Fruit fly (Drosophila melanogaster) whole organism, embryonic: Measurements from ENCODE around the gene CG10738.
A peak's percentile ranks its signal among the peaks of the same experiment; 100 is the strongest.

Experiments used
- CG10147 ChIP-seq: fragments of 200-800 bp; sonication (Bioruptor generic); optimal IDR thresholded peaks from 2 replicates; lab custom pipeline; 2019; ENCODE audit warnings: missing biosample characterization, mild to moderate bottlenecking, missing genetic modification characterization, moderate library complexity
- CG10267 ChIP-seq: fragments of 200-800 bp; sonication (Bioruptor generic); optimal IDR thresholded peaks from 2 replicates; lab custom pipeline; 2018; ENCODE audit warnings: missing biosample characterization, mild to moderate bottlenecking, missing genetic modification characterization, moderate library complexity
- CG10431 ChIP-seq: fragments of 200-800 bp; sonication (Bioruptor generic); optimal IDR thresholded peaks from 3 replicates; lab custom pipeline; 2018; ENCODE audit warnings: missing biosample characterization, mild to moderate bottlenecking, missing genetic modification characterization
- CG10543 ChIP-seq: fragments of 200-800 bp; sonication (Bioruptor generic); optimal IDR thresholded peaks from 3 replicates; lab custom pipeline; 2017; ENCODE audit warnings: missing biosample characterization, mild to moderate bottlenecking, missing genetic modification characterization, moderate library complexity
- CG10979 ChIP-seq: fragments of 200-800 bp; sonication (Bioruptor generic); optimal IDR thresholded peaks from 2 replicates; lab custom pipeline; 2018; ENCODE audit warnings: missing biosample characterization, mild to moderate bottlenecking, missing genetic modification characterization, moderate library complexity
- CG13424 ChIP-seq: fragments of 200-800 bp; sonication (Bioruptor generic); optimal IDR thresholded peaks from 2 replicates; lab custom pipeline; 2019; ENCODE audit warnings: missing biosample characterization, mild to moderate bottlenecking, missing genetic modification characterization, moderate library complexity
- CG15479 ChIP-seq: fragments of 200-800 bp; sonication (Bioruptor generic); optimal IDR thresholded peaks from 3 replicates; lab custom pipeline; 2019; ENCODE audit warnings: missing biosample characterization, mild to moderate bottlenecking, missing genetic modification characterization, moderate library complexity
- CG1603 ChIP-seq: fragments of 200-800 bp; sonication (Bioruptor generic); optimal IDR thresholded peaks from 2 replicates; lab custom pipeline; 2019; ENCODE audit warnings: missing biosample characterization, mild to moderate bottlenecking, missing genetic modification characterization, moderate library complexity
- CG18476 ChIP-seq: fragments of 200-800 bp; sonication (Bioruptor generic); optimal IDR thresholded peaks from 2 replicates; lab custom pipeline; 2016; ENCODE audit warnings: missing biosample characterization, mild to moderate bottlenecking, missing genetic modification characterization
- CG2116 ChIP-seq: fragments of 200-800 bp; sonication (Bioruptor generic); optimal IDR thresholded peaks from 3 replicates; lab custom pipeline; 2018; ENCODE audit warnings: missing biosample characterization, mild to moderate bottlenecking, missing genetic modification characterization
- CG2120 ChIP-seq: fragments of 200-800 bp; sonication (Bioruptor generic); optimal IDR thresholded peaks from 3 replicates; lab custom pipeline; 2016; ENCODE audit warnings: missing biosample characterization, missing genetic modification characterization
- CG2199 ChIP-seq: fragments of 200-800 bp; sonication (Bioruptor generic); IDR thresholded peaks from 3 replicates; pipeline ENCODE4 v1.3.6; 2022; ENCODE audit warnings: missing biosample characterization, missing genetic modification characterization
- CG32772 ChIP-seq: fragments of 200-800 bp; sonication (Bioruptor generic); IDR thresholded peaks from 2 replicates; pipeline ENCODE4 v1.3.6; 2022; ENCODE audit warnings: missing biosample characterization, missing genetic modification characterization
- CG4424 ChIP-seq: fragments of 200-800 bp; sonication (Bioruptor generic); optimal IDR thresholded peaks from 3 replicates; lab custom pipeline; 2016; ENCODE audit warnings: missing biosample characterization, missing genetic modification characterization
- CG4617 ChIP-seq: fragments of 200-800 bp; sonication (Bioruptor generic); optimal IDR thresholded peaks from 3 replicates; lab custom pipeline; 2016; ENCODE audit warnings: missing biosample characterization, missing genetic modification characterization, borderline replicate concordance
- CG8944 ChIP-seq: fragments of 200-800 bp; sonication (Bioruptor generic); optimal IDR thresholded peaks from 3 replicates; lab custom pipeline; 2016; ENCODE audit warnings: missing biosample characterization, missing genetic modification characterization
- CG9609 ChIP-seq: fragments of 200-800 bp; sonication (Bioruptor generic); optimal IDR thresholded peaks from 3 replicates; lab custom pipeline; 2016; ENCODE audit warnings: missing biosample characterization, missing genetic modification characterization
- Dip2 ChIP-seq: fragments of 200-800 bp; sonication (Bioruptor generic); IDR thresholded peaks from 2 replicates; pipeline ENCODE4 v1.3.6; 2022; ENCODE audit warnings: missing biosample characterization, missing genetic modification characterization
- Hr51 ChIP-seq, 2 experiments: fragments of 200-800 bp; sonication (Bioruptor generic); optimal IDR thresholded peaks; 2 replicates in 1 of 2; 3 replicates in 1 of 2; lab custom pipeline; 2016 to 2018; ENCODE audit warnings: missing biosample characterization in 2 of 2, missing genetic modification characterization in 2 of 2, mild to moderate bottlenecking in 1 of 2, moderate library complexity in 1 of 2
- Lhr ChIP-seq: fragments of 200-800 bp; sonication (Bioruptor generic); optimal IDR thresholded peaks from 3 replicates; lab custom pipeline; 2017; ENCODE audit warnings: mild to moderate bottlenecking, missing biosample characterization, missing genetic modification reagents, missing genetic modification characterization
- Nf-YC ChIP-seq: fragments of 200-800 bp; optimal IDR thresholded peaks from 3 replicates; lab custom pipeline; 2019; ENCODE audit warnings: missing biosample characterization, mild to moderate bottlenecking, missing genetic modification characterization, moderate library complexity
- NfI ChIP-seq: fragments of 200-800 bp; sonication (Bioruptor generic); optimal IDR thresholded peaks from 3 replicates; lab custom pipeline; 2018; ENCODE audit warnings: missing biosample characterization, mild to moderate bottlenecking, missing genetic modification characterization, moderate library complexity
- Side ChIP-seq: fragments of 200-800 bp; sonication (Bioruptor generic); optimal IDR thresholded peaks from 2 replicates; lab custom pipeline; 2016; ENCODE audit warnings: missing biosample characterization, missing genetic modification characterization
- TFAM ChIP-seq: fragments of 200-800 bp; sonication (Bioruptor generic); optimal IDR thresholded peaks from 2 replicates; lab custom pipeline; 2017; ENCODE audit warnings: missing biosample characterization, missing genetic modification characterization, inconsistent platforms
- Vsx1 ChIP-seq: fragments of 200-800 bp; sonication (Bioruptor generic); optimal IDR thresholded peaks from 2 replicates; lab custom pipeline; 2017; ENCODE audit warnings: missing biosample characterization, mild to moderate bottlenecking, missing genetic modification characterization, missing genetic modification reagents
- amos ChIP-seq: fragments of 200-800 bp; sonication (Bioruptor generic); IDR thresholded peaks from 2 replicates; pipeline ENCODE4 v1.3.6; 2022; ENCODE audit warnings: missing biosample characterization, missing genetic modification characterization; ENCODE audit not compliant: partially characterized antibody
- bbx ChIP-seq: fragments of 200-800 bp; sonication (Bioruptor generic); IDR thresholded peaks from 2 replicates; pipeline ENCODE4 v1.3.6; 2022; ENCODE audit warnings: missing biosample characterization, missing genetic modification characterization; ENCODE audit not compliant: partially characterized antibody
- cas ChIP-seq: fragments of 200-800 bp; sonication (Bioruptor generic); IDR thresholded peaks from 2 replicates; pipeline ENCODE4 v1.3.6; 2022; ENCODE audit warnings: missing biosample characterization, missing genetic modification characterization
- cato ChIP-seq: fragments of 200-800 bp; sonication (Bioruptor generic); optimal IDR thresholded peaks from 2 replicates; lab custom pipeline; 2016; ENCODE audit warnings: missing biosample characterization, missing genetic modification characterization, borderline replicate concordance
- chinmo ChIP-seq: fragments of 200-800 bp; sonication (Bioruptor generic); IDR thresholded peaks from 4 replicates; pipeline ENCODE4 v1.3.6; 2022; ENCODE audit warnings: missing biosample characterization, missing genetic modification characterization; ENCODE audit not compliant: partially characterized antibody
- crp ChIP-seq, 2 experiments: fragments of 200-800 bp; sonication (Bioruptor generic); optimal IDR thresholded peaks; 2 replicates in 1 of 2; 3 replicates in 1 of 2; lab custom pipeline; 2017; ENCODE audit warnings: missing biosample characterization in 2 of 2, missing genetic modification characterization in 2 of 2, mild to moderate bottlenecking in 1 of 2, moderate library complexity in 1 of 2
- dpn ChIP-seq, 2 experiments: fragments of 200-800 bp; sonication (Bioruptor generic); optimal IDR thresholded peaks; 3 replicates each; lab custom pipeline; 2016; ENCODE audit warnings: missing biosample characterization in 2 of 2, missing genetic modification characterization in 2 of 2
- fd3F ChIP-seq: fragments of 200-800 bp; sonication (Bioruptor generic); optimal IDR thresholded peaks from 2 replicates; lab custom pipeline; 2018; ENCODE audit warnings: missing biosample characterization, mild to moderate bottlenecking, missing genetic modification characterization, moderate library complexity
- her ChIP-seq: fragments of 200-800 bp; sonication (Bioruptor generic); optimal IDR thresholded peaks from 2 replicates; lab custom pipeline; 2016; ENCODE audit warnings: missing biosample characterization, missing genetic modification characterization
- hkb ChIP-seq, 2 experiments: fragments of 200-800 bp in 1 of 2; fragments of >200 bp in 1 of 2; sonication (Bioruptor generic) in 1 of 2; IDR thresholded peaks in 1 of 2; optimal IDR thresholded peaks in 1 of 2; 2 replicates each; pipeline versions ENCODE4 v1.3.6 to Lab custom; 2017 to 2022; ENCODE audit warnings: missing biosample characterization in 1 of 2, missing genetic modification characterization in 1 of 2
- luna ChIP-seq: fragments of 200-800 bp; sonication (Bioruptor generic); optimal IDR thresholded peaks from 2 replicates; lab custom pipeline; 2016; ENCODE audit warnings: missing biosample characterization, missing genetic modification characterization
- p53 ChIP-seq: fragments of 200-800 bp; sonication (Bioruptor generic); optimal IDR thresholded peaks from 2 replicates; lab custom pipeline; 2016; ENCODE audit warnings: missing biosample characterization, missing genetic modification characterization
- psq ChIP-seq: fragments of 200-800 bp; sonication (Bioruptor generic); optimal IDR thresholded peaks from 2 replicates; lab custom pipeline; 2017; ENCODE audit warnings: missing biosample characterization, missing genetic modification characterization
- repo ChIP-seq: fragments of 200-800 bp; sonication (Bioruptor generic); optimal IDR thresholded peaks from 2 replicates; lab custom pipeline; 2016; ENCODE audit warnings: missing biosample characterization, missing genetic modification characterization
- sens ChIP-seq: fragments of 200-800 bp; sonication (Bioruptor generic); peaks from one replicate; lab custom pipeline; 2016; ENCODE audit warnings: missing biosample characterization, missing genetic modification characterization
- sima ChIP-seq: fragments of 200-800 bp; sonication (Bioruptor generic); optimal IDR thresholded peaks from 2 replicates; lab custom pipeline; 2016; ENCODE audit warnings: missing biosample characterization, missing genetic modification characterization
- sug ChIP-seq: fragments of 200-800 bp; optimal IDR thresholded peaks from 2 replicates; lab custom pipeline; 2019; ENCODE audit warnings: missing biosample characterization, mild to moderate bottlenecking, missing genetic modification characterization, moderate library complexity
- tgo ChIP-seq: fragments of 200-800 bp; sonication (Bioruptor generic); IDR thresholded peaks from 3 replicates; pipeline ENCODE4 v1.3.6; 2022; ENCODE audit warnings: missing biosample characterization, missing genetic modification characterization
- zen ChIP-seq: fragments of 200-800 bp; sonication (Bioruptor generic); optimal IDR thresholded peaks from 3 replicates; lab custom pipeline; 2018; ENCODE audit warnings: missing biosample characterization, mild to moderate bottlenecking, missing genetic modification characterization, moderate library complexity
- zfh1 ChIP-seq: fragments of 200-800 bp; sonication (Bioruptor generic); IDR thresholded peaks from 3 replicates; pipeline ENCODE4 v1.3.6; 2022; ENCODE audit warnings: missing biosample characterization, missing genetic modification characterization
- zfh2 ChIP-seq: fragments of 200-800 bp; sonication (Bioruptor generic); optimal IDR thresholded peaks from 2 replicates; lab custom pipeline; 2016; ENCODE audit warnings: missing biosample characterization, missing genetic modification characterization

CG10738 gene

dm6 chr3L:13409809-13410521 is 40.6 kb upstream of the CG10738 start:
- TF ChIP-seq sima (no peak), sens (peak; percentile 11)
- TF ChIP-seq, all 482 proteins: peak for 1

- TF ChIP-seq CG10147 (GFP tag; lab: Kevin White, UChicago) (no peak), amos (peak; percentile 56), CG4424 (GFP tag; lab: Kevin White, UChicago) (peak; percentile 26), CG1603 (tag; lab: Kevin White, UChicago) (peak; percentile 49), hkb (optimal IDR thresholded peaks at IDR 0.05; lab: Kevin White, UChicago) (no peak), hkb (GFP tag; IDR thresholded peaks at IDR 0.05; lab: Robert Waterston, UW) (no peak), Side (GFP tag; lab: Kevin White, UChicago) (no peak), CG10431 (GFP tag; lab: Kevin White, UChicago) (no peak), fd3F (peak; percentile 33), CG13424 (tag; lab: Kevin White, UChicago) (peak; percentile 7), p53 (GFP tag; lab: Kevin White, UChicago) (no peak), CG2120 (GFP tag; lab: Kevin White, UChicago) (peak; percentile 39), crp (GFP tag; optimal IDR thresholded peaks at IDR 0.05; lab: Kevin White, UChicago) (no peak), her (GFP tag; lab: Kevin White, UChicago) (no peak), dpn (GFP tag; optimal IDR thresholded peaks at IDR 0.05; lab: Kevin White, UChicago) (peak; percentile 24 to 63), sug (tag; lab: Kevin White, UChicago) (peak; percentile 29), zen (tag; lab: Kevin White, UChicago) (peak; percentile 83), sens (peak; percentile 73), zfh2 (GFP tag; lab: Kevin White, UChicago) (no peak), CG2116 (GFP tag; lab: Kevin White, UChicago) (peak; percentile 18), Vsx1 (GFP tag; lab: Kevin White, UChicago) (peak; percentile 8), Lhr (GFP tag; lab: Kevin White, UChicago) (peak; percentile 63), Hr51 (GFP tag; optimal IDR thresholded peaks at IDR 0.05; lab: Kevin White, UChicago) (no peak), cato (GFP tag; lab: Kevin White, UChicago) (no peak), zfh1 (GFP tag; lab: Robert Waterston, UW) (peak; percentile 15; the same call in 1 of the 3 replicates), bbx (GFP tag; lab: Robert Waterston, UW) (no peak), Dip2 (GFP tag; lab: Robert Waterston, UW) (peak; percentile 99), CG10979 (tag; lab: Kevin White, UChicago) (peak; percentile 100), luna (GFP tag; lab: Kevin White, UChicago) (no peak), CG2199 (GFP tag; lab: Robert Waterston, UW) (peak; percentile 65; the same call in 1 of the 3 replicates), CG8944 (peak; percentile 26), psq (no peak), CG10267 (tag; lab: Kevin White, UChicago) (peak; percentile 49), Nf-YC (tag; lab: Kevin White, UChicago) (peak; percentile 8), CG18476 (no peak), TFAM (GFP tag; lab: Kevin White, UChicago) (no peak), CG32772 (peak; percentile 22; the same call in 1 of the 2 replicates), repo (GFP tag; lab: Kevin White, UChicago) (no peak), chinmo (0 out of 4 replicates have a peak, but pooled peaks have one; percentile 31), cas (GFP tag; lab: Robert Waterston, UW) (no peak), CG10543 (no peak), NfI (GFP tag; lab: Kevin White, UChicago) (peak; percentile 32), tgo (GFP tag; lab: Robert Waterston, UW) (0 out of 3 replicates have a peak, but pooled peaks have one; percentile 23), CG15479 (GFP tag; lab: Kevin White, UChicago) (no peak), CG4617 (peak; percentile 27), CG9609 (GFP tag; lab: Kevin White, UChicago) (no peak)
Measured at dm6 chr3L:13410999-13411398, 39.6 kb upstream of the CG10738 start.
